Worm (Caenorhabditis elegans): ENCODE measurements around the gene mtm-3.

ce11 chrIII:3783914-3784313 is 16.4 kb downstream of the mtm-3 start:
- TF ChIP-seq B0310.2 (tag; optimal IDR thresholded peaks at IDR 0.05): no peak
- no peak for TF ChIP-seq flt-1 (GFP tag; IDR thresholded peaks at IDR 0.05)
- TF ChIP-seq hmbx-1 (tag; optimal IDR thresholded peaks at IDR 0.05): no peak
- TF ChIP-seq ets-7 (tag; optimal IDR thresholded peaks at IDR 0.05): no peak
- no peak for TF ChIP-seq ama-1 (optimal IDR thresholded peaks at IDR 0.05)

All from whole organism, early embryonic.